Worm (Caenorhabditis elegans) whole organism, L4/young adult: ENCODE data around the gene myrf-1.

Experiments
- W03F9.2 ChIP-seq: fragments of 150-350 bp; optimal IDR thresholded peaks from 2 replicates; lab custom pipeline; 2014; ENCODE audit warnings: missing biosample characterization, missing genetic modification characterization
- dao-5 ChIP-seq: sonication (generic microtip); optimal IDR thresholded peaks from 2 replicates; lab custom pipeline; 2016; ENCODE audit warnings: missing genotype, missing genetic modification characterization, moderate library complexity, missing compliant biosample characterization
- him-1 ChIP-seq: sonication (generic microtip); optimal IDR thresholded peaks from 2 replicates; lab custom pipeline; 2016; ENCODE audit warnings: missing genotype, missing genetic modification reagents, missing genetic modification characterization, missing compliant biosample characterization

ce11 chrII:10464230-10464920 is 38.0 kb downstream of the myrf-1 start, which contains the start of the genes ZK673.6 and sdz-37:
- TF ChIP-seq dao-5 (no peak), him-1 (tag; lab: Kevin White, UChicago) (no peak), W03F9.2 (no peak)
